Worm (Caenorhabditis elegans) whole organism, mixed stage, embryonic: ENCODE results near the gene hot-2.

ENCODE experiments used
- M03D4.4 ChIP-seq: sonication (generic microtip); optimal IDR thresholded peaks from 2 replicates; lab custom pipeline; 2017; ENCODE audit warnings: mild to moderate bottlenecking, missing genetic modification characterization, missing compliant biosample characterization
- ceh-39 ChIP-seq: fragments of 150-350 bp; optimal IDR thresholded peaks from 2 replicates; lab custom pipeline; 2014; ENCODE audit warnings: missing biosample characterization, missing genetic modification characterization
- ceh-83 ChIP-seq: fragments of 200-800 bp; sonication (Bioruptor generic); optimal IDR thresholded peaks from 2 replicates; lab custom pipeline; 2018; ENCODE audit warnings: mild to moderate bottlenecking, missing genetic modification characterization, missing compliant biosample characterization
- ces-1 ChIP-seq: fragments of 150-350 bp; optimal IDR thresholded peaks from 2 replicates; lab custom pipeline; 2014; ENCODE audit warnings: missing biosample characterization, missing genetic modification reagents, missing genetic modification characterization
- cnd-1 ChIP-seq: fragments of 200-800 bp; sonication (Bioruptor generic); optimal IDR thresholded peaks from 2 replicates; lab custom pipeline; 2018; ENCODE audit warnings: mild to moderate bottlenecking, missing genetic modification characterization, missing compliant biosample characterization
- drap-1 ChIP-seq: fragments of 200-800 bp; sonication (Bioruptor generic); optimal IDR thresholded peaks from 3 replicates; lab custom pipeline; 2018; ENCODE audit warnings: mild to moderate bottlenecking, missing genetic modification characterization, missing compliant biosample characterization
- elt-1 ChIP-seq: sonication (generic microtip); optimal IDR thresholded peaks from 2 replicates; lab custom pipeline; 2017; ENCODE audit warnings: missing genetic modification characterization, mild to moderate bottlenecking, missing compliant biosample characterization, antibody characterized with exemption, moderate library complexity, borderline replicate concordance; ENCODE audit not compliant: insufficient read depth
- elt-3 ChIP-seq: fragments of 150-350 bp; optimal IDR thresholded peaks from 2 replicates; lab custom pipeline; 2014; ENCODE audit warnings: missing biosample characterization, missing genetic modification characterization
- flh-1 ChIP-seq: fragments of 200-800 bp; sonication (Bioruptor generic); optimal IDR thresholded peaks from 2 replicates; lab custom pipeline; 2018; ENCODE audit warnings: mild to moderate bottlenecking, missing genetic modification characterization, moderate library complexity, missing compliant biosample characterization
- ham-2 ChIP-seq: fragments of 200-800 bp; sonication (Bioruptor generic); optimal IDR thresholded peaks from 2 replicates; lab custom pipeline; 2018; ENCODE audit warnings: mild to moderate bottlenecking, missing genetic modification characterization, missing compliant biosample characterization
- lin-13 ChIP-seq: fragments of 150-350 bp; optimal IDR thresholded peaks from 2 replicates; lab custom pipeline; 2014; ENCODE audit warnings: missing biosample characterization, missing genetic modification characterization
- lin-32 ChIP-seq: fragments of 200-800 bp; sonication (Bioruptor generic); optimal IDR thresholded peaks from 2 replicates; lab custom pipeline; 2018; ENCODE audit warnings: mild to moderate bottlenecking, missing genetic modification characterization, missing compliant biosample characterization
- lsy-2 ChIP-seq: fragments of 150-350 bp; optimal IDR thresholded peaks from 2 replicates; lab custom pipeline; 2014; ENCODE audit warnings: missing biosample characterization, missing genetic modification characterization
- mab-5 ChIP-seq: fragments of 150-350 bp; optimal IDR thresholded peaks from 2 replicates; lab custom pipeline; 2014; ENCODE audit warnings: missing biosample characterization, missing genetic modification characterization
- mep-1 ChIP-seq: fragments of 150-350 bp; optimal IDR thresholded peaks from 2 replicates; lab custom pipeline; 2017; ENCODE audit warnings: missing biosample characterization, missing genetic modification reagents, missing genetic modification characterization, inconsistent platforms
- mls-2 ChIP-seq: sonication (generic microtip); optimal IDR thresholded peaks from 2 replicates; lab custom pipeline; 2016; ENCODE audit warnings: mild to moderate bottlenecking, missing genetic modification characterization, moderate library complexity, missing compliant biosample characterization
- nhr-12 ChIP-seq: fragments of 150-350 bp; optimal IDR thresholded peaks from 2 replicates; lab custom pipeline; 2014; ENCODE audit warnings: missing biosample characterization, missing genetic modification characterization
- nhr-2 ChIP-seq: fragments of 150-350 bp; optimal IDR thresholded peaks from 2 replicates; lab custom pipeline; 2014; ENCODE audit warnings: missing biosample characterization, missing genetic modification characterization
- nhr-237 ChIP-seq: fragments of 150-350 bp; optimal IDR thresholded peaks from 2 replicates; lab custom pipeline; 2014; ENCODE audit warnings: missing biosample characterization, missing genetic modification characterization
- nhr-28 ChIP-seq: fragments of 150-350 bp; optimal IDR thresholded peaks from 2 replicates; lab custom pipeline; 2014; ENCODE audit warnings: missing biosample characterization, missing genetic modification characterization
- nhr-76 ChIP-seq: sonication (generic microtip); optimal IDR thresholded peaks from 2 replicates; lab custom pipeline; 2017; ENCODE audit warnings: missing biosample characterization, missing genetic modification characterization
- pha-4 ChIP-seq: fragments of 150-350 bp; optimal IDR thresholded peaks from 2 replicates; lab custom pipeline; 2018; ENCODE audit warnings: missing biosample characterization, missing genetic modification reagents, missing genetic modification characterization
- sem-2 ChIP-seq: fragments of 200-800 bp; sonication (Bioruptor generic); optimal IDR thresholded peaks from 2 replicates; lab custom pipeline; 2018; ENCODE audit warnings: mild to moderate bottlenecking, missing genetic modification characterization, missing compliant biosample characterization
- snpc-4 ChIP-seq: fragments of 150-350 bp; optimal IDR thresholded peaks from 2 replicates; lab custom pipeline; 2014; ENCODE audit warnings: missing biosample characterization, missing genetic modification characterization
- tbx-8 ChIP-seq: fragments of 200-800 bp; sonication (Bioruptor generic); optimal IDR thresholded peaks from 2 replicates; lab custom pipeline; 2018; ENCODE audit warnings: mild to moderate bottlenecking, missing genetic modification characterization, moderate library complexity, missing compliant biosample characterization
- unc-120 ChIP-seq: sonication (generic microtip); optimal IDR thresholded peaks from 2 replicates; lab custom pipeline; 2017; ENCODE audit warnings: missing genetic modification characterization, missing compliant biosample characterization; ENCODE audit not compliant: poor library complexity, severe bottlenecking
- unc-39 ChIP-seq: fragments of 150-350 bp; optimal IDR thresholded peaks from 2 replicates; lab custom pipeline; 2014; ENCODE audit warnings: missing biosample characterization, missing genetic modification characterization
- unc-62 ChIP-seq: fragments of 150-350 bp; optimal IDR thresholded peaks from 2 replicates; lab custom pipeline; 2014; ENCODE audit warnings: missing biosample characterization, missing genetic modification reagents, missing genetic modification characterization
- ztf-11 ChIP-seq: fragments of 150-350 bp; optimal IDR thresholded peaks from 2 replicates; lab custom pipeline; 2014; ENCODE audit warnings: missing biosample characterization, missing genetic modification characterization

hot-2 gene

ce11 chrV:19142595-19142994, 32.0 kb upstream of the hot-2 start:
- TF ChIP-seq ceh-83 (GFP tag; lab: Kevin White, UChicago) = no peak

ce11 chrV:19148350-19148749, 26.2 kb upstream of the hot-2 start:
- TF ChIP-seq drap-1 (GFP tag; lab: Kevin White, UChicago) (peak; percentile 13), tbx-8 (GFP tag; lab: Kevin White, UChicago) (no peak), M03D4.4 (no peak), mab-5 (no peak)

ce11 chrV:19149057-19149456, 25.5 kb upstream of the hot-2 start, which contains the start of gene Y39B6A.7:
Gene Y39B6A.7 (minus strand): TSS chrV:19149157.
- TF ChIP-seq mep-1 = no peak
- TF ChIP-seq ces-1 = no peak
- TF ChIP-seq ztf-11 (tag; lab: Kevin White, UChicago) = no peak
- no peak for TF ChIP-seq ceh-39 (tag; lab: Kevin White, UChicago)
- no peak for TF ChIP-seq cnd-1 (tag; lab: Kevin White, UChicago)
- no peak for TF ChIP-seq nhr-76 (tag; lab: Kevin White, UChicago)
- TF ChIP-seq nhr-12 (tag; lab: Kevin White, UChicago) = no peak
- TF ChIP-seq sem-2 (GFP tag; lab: Kevin White, UChicago) = no peak
- no peak for TF ChIP-seq mls-2 (tag; lab: Kevin White, UChicago)
- TF ChIP-seq pha-4 (tag; lab: Kevin White, UChicago) = no peak

- no peak for TF ChIP-seq nhr-237 (tag; lab: Kevin White, UChicago)
- TF ChIP-seq ceh-39 (tag; lab: Kevin White, UChicago) = no peak
- no peak for TF ChIP-seq nhr-12 (tag; lab: Kevin White, UChicago)
- TF ChIP-seq tbx-8 (GFP tag; lab: Kevin White, UChicago) = no peak
- no peak for TF ChIP-seq unc-39 (tag; lab: Kevin White, UChicago)
- no peak for TF ChIP-seq nhr-2
- no peak for TF ChIP-seq ceh-83 (GFP tag; lab: Kevin White, UChicago)
- no peak for TF ChIP-seq drap-1 (GFP tag; lab: Kevin White, UChicago)
Measured at ce11 chrV:19152328-19152727, 22.2 kb upstream of the hot-2 start, which contains the start of gene Y39B6A.69. Gene Y39B6A.69 (minus strand): TSS chrV:19152428.

ce11 chrV:19153244-19153643, 21.3 kb upstream of the hot-2 start:
- TF ChIP-seq snpc-4 (tag; lab: Kevin White, UChicago) (no peak), nhr-2 (peak; percentile 6), unc-62 (GFP tag; lab: Kevin White, UChicago) (no peak), lin-13 (no peak), ceh-39 (tag; lab: Kevin White, UChicago) (no peak), M03D4.4 (no peak), ztf-11 (tag; lab: Kevin White, UChicago) (no peak), elt-3 (tag; lab: Kevin White, UChicago) (no peak), nhr-28 (tag; lab: Kevin White, UChicago) (no peak), pha-4 (tag; lab: Kevin White, UChicago) (peak; percentile 47), ces-1 (no peak), lsy-2 (tag; lab: Kevin White, UChicago) (no peak), mab-5 (no peak), flh-1 (no peak)

- TF ChIP-seq sem-2 (GFP tag; lab: Kevin White, UChicago) = no peak
- no peak for TF ChIP-seq unc-62 (GFP tag; lab: Kevin White, UChicago)
- TF ChIP-seq nhr-237 (tag; lab: Kevin White, UChicago) = no peak
- TF ChIP-seq nhr-12 (tag; lab: Kevin White, UChicago) = no peak
- no peak for TF ChIP-seq ham-2 (GFP tag; lab: Kevin White, UChicago)
- TF ChIP-seq elt-1 (tag; lab: Kevin White, UChicago) = no peak
- TF ChIP-seq unc-120 (tag; lab: Kevin White, UChicago) = no peak
- no peak for TF ChIP-seq flh-1
- TF ChIP-seq lsy-2 (tag; lab: Kevin White, UChicago) = no peak
Measured at ce11 chrV:19153806-19154205, 20.8 kb upstream of the hot-2 start, which contains the start of gene tsp-13. Gene tsp-13 (plus strand): TSS chrV:19154106.

ce11 chrV:19158664-19159063, 15.9 kb upstream of the hot-2 start, which contains the start of gene Y39B6A.5:
Gene Y39B6A.5 (minus strand): TSS chrV:19158877.
- no peak for TF ChIP-seq nhr-28 (tag; lab: Kevin White, UChicago)
- no peak for TF ChIP-seq ceh-39 (tag; lab: Kevin White, UChicago)
- no peak for TF ChIP-seq lin-32 (GFP tag; lab: Kevin White, UChicago)
